Worm (Caenorhabditis elegans) whole organism, L2 larva: ENCODE results near the gene acdh-13.

Source experiments
- C34F6.9 ChIP-seq: fragments of 150-350 bp; optimal IDR thresholded peaks from 2 replicates; lab custom pipeline; 2014; ENCODE audit warnings: missing biosample characterization, missing genetic modification characterization
- F13H6.1 ChIP-seq: sonication (generic microtip); optimal IDR thresholded peaks from 2 replicates; lab custom pipeline; 2016; ENCODE audit warnings: missing genetic modification characterization, missing compliant biosample characterization
- R02D3.7 ChIP-seq: fragments of 150-350 bp; optimal IDR thresholded peaks from 2 replicates; lab custom pipeline; 2014; ENCODE audit warnings: missing biosample characterization, missing genetic modification characterization
- Y55F3AM.14 ChIP-seq: fragments of 200-800 bp; sonication (Bioruptor generic); optimal IDR thresholded peaks from 2 replicates; lab custom pipeline; 2018; ENCODE audit warnings: mild to moderate bottlenecking, missing genetic modification characterization, missing compliant biosample characterization
- aly-2 ChIP-seq: fragments of 150-350 bp; optimal IDR thresholded peaks from 2 replicates; lab custom pipeline; 2014; ENCODE audit warnings: missing biosample characterization, missing genetic modification characterization
- ama-1 ChIP-seq: fragments of 150-350 bp; optimal IDR thresholded peaks from 2 replicates; lab custom pipeline; 2018; ENCODE audit warnings: inconsistent platforms
- ceh-16 ChIP-seq: fragments of 150-350 bp; optimal IDR thresholded peaks from 2 replicates; lab custom pipeline; 2014; ENCODE audit warnings: missing biosample characterization, missing genetic modification characterization
- ceh-82 ChIP-seq: fragments of 150-350 bp; optimal IDR thresholded peaks from 2 replicates; lab custom pipeline; 2014; ENCODE audit warnings: missing biosample characterization, missing genetic modification characterization
- crh-2 ChIP-seq: sonication (generic microtip); optimal IDR thresholded peaks from 2 replicates; lab custom pipeline; 2017; ENCODE audit warnings: missing biosample characterization, missing genetic modification characterization
- dmd-4 ChIP-seq: sonication (generic microtip); optimal IDR thresholded peaks from 2 replicates; lab custom pipeline; 2017; ENCODE audit warnings: missing biosample characterization, missing genetic modification characterization
- egl-27 ChIP-seq: sonication (generic microtip); optimal IDR thresholded peaks from 3 replicates; lab custom pipeline; 2017; ENCODE audit warnings: missing biosample characterization, missing genetic modification reagents, missing genetic modification characterization
- elt-1 ChIP-seq: fragments of 150-350 bp; optimal IDR thresholded peaks from 2 replicates; lab custom pipeline; 2014; ENCODE audit warnings: missing biosample characterization, missing genetic modification characterization
- fos-1 ChIP-seq: fragments of 150-350 bp; optimal IDR thresholded peaks from 2 replicates; lab custom pipeline; 2014; ENCODE audit warnings: missing biosample characterization, missing genetic modification characterization
- gmeb-1 ChIP-seq: fragments of 150-350 bp; optimal IDR thresholded peaks from 2 replicates; lab custom pipeline; 2014; ENCODE audit warnings: missing biosample characterization, missing genetic modification characterization
- lin-13 ChIP-seq: fragments of 150-350 bp; optimal IDR thresholded peaks from 2 replicates; lab custom pipeline; 2014; ENCODE audit warnings: missing biosample characterization, missing genetic modification reagents, missing genetic modification characterization
- lin-39 ChIP-seq: fragments of 150-350 bp; optimal IDR thresholded peaks from 2 replicates; lab custom pipeline; 2014; ENCODE audit warnings: missing biosample characterization, missing genetic modification reagents, missing genetic modification characterization
- lsy-2 ChIP-seq, 2 experiments: fragments of 150-350 bp in 1 of 2; sonication (generic microtip) in 1 of 2; optimal IDR thresholded peaks; 2 replicates each; lab custom pipeline; 2014 to 2017; ENCODE audit warnings: missing biosample characterization in 2 of 2, missing genetic modification characterization in 2 of 2
- mbf-1 ChIP-seq: sonication (generic microtip); optimal IDR thresholded peaks from 2 replicates; lab custom pipeline; 2017; ENCODE audit warnings: missing biosample characterization, missing genetic modification characterization
- mdl-1 ChIP-seq, 2 experiments: fragments of 150-350 bp in 1 of 2; sonication (generic microtip) in 1 of 2; optimal IDR thresholded peaks; 2 replicates each; lab custom pipeline; 2017; ENCODE audit warnings: missing biosample characterization in 2 of 2, missing genetic modification characterization in 2 of 2
- nhr-10 ChIP-seq: sonication (generic microtip); optimal IDR thresholded peaks from 2 replicates; lab custom pipeline; 2017; ENCODE audit warnings: missing biosample characterization, missing genetic modification characterization
- nhr-12 ChIP-seq: fragments of 150-350 bp; optimal IDR thresholded peaks from 2 replicates; lab custom pipeline; 2014; ENCODE audit warnings: missing biosample characterization, missing genetic modification characterization
- nhr-129 ChIP-seq: fragments of 150-350 bp; optimal IDR thresholded peaks from 2 replicates; lab custom pipeline; 2014; ENCODE audit warnings: missing biosample characterization, missing genetic modification characterization
- nhr-23 ChIP-seq: fragments of 150-350 bp; optimal IDR thresholded peaks from 2 replicates; lab custom pipeline; 2014; ENCODE audit warnings: missing biosample characterization, missing genetic modification reagents, missing genetic modification characterization
- nhr-237 ChIP-seq: fragments of 150-350 bp; optimal IDR thresholded peaks from 2 replicates; lab custom pipeline; 2014; ENCODE audit warnings: missing biosample characterization, missing genetic modification characterization
- nhr-6 ChIP-seq: fragments of 150-350 bp; optimal IDR thresholded peaks from 2 replicates; lab custom pipeline; 2014; ENCODE audit warnings: missing biosample characterization, missing genetic modification characterization
- nhr-77 ChIP-seq: fragments of 150-350 bp; optimal IDR thresholded peaks from 2 replicates; lab custom pipeline; 2014; ENCODE audit warnings: missing biosample characterization, missing genetic modification characterization
- peb-1 ChIP-seq: fragments of 150-350 bp; optimal IDR thresholded peaks from 2 replicates; lab custom pipeline; 2014; ENCODE audit warnings: missing biosample characterization, missing genetic modification characterization
- sem-4 ChIP-seq: fragments of 150-350 bp; optimal IDR thresholded peaks from 2 replicates; lab custom pipeline; 2014; ENCODE audit warnings: missing biosample characterization, missing genetic modification reagents, missing genetic modification characterization
- skn-1 ChIP-seq: sonication (generic microtip); optimal IDR thresholded peaks from 2 replicates; lab custom pipeline; 2017; ENCODE audit warnings: missing biosample characterization, missing genetic modification characterization
- sma-3 ChIP-seq: sonication (generic microtip); optimal IDR thresholded peaks from 2 replicates; lab custom pipeline; 2016; ENCODE audit warnings: missing genetic modification reagents, missing genetic modification characterization, missing compliant biosample characterization
- sma-9 ChIP-seq, 2 experiments: fragments of 150-350 bp in 1 of 2; sonication (generic microtip) in 1 of 2; optimal IDR thresholded peaks; 2 replicates each; lab custom pipeline; 2014 to 2016; ENCODE audit warnings: missing genetic modification characterization in 2 of 2, mild to moderate bottlenecking in 1 of 2, missing biosample characterization in 1 of 2, missing compliant biosample characterization in 1 of 2, missing genetic modification reagents in 1 of 2, moderate library complexity in 1 of 2
- snpc-4 ChIP-seq: fragments of 150-350 bp; optimal IDR thresholded peaks from 2 replicates; lab custom pipeline; 2014; ENCODE audit warnings: missing biosample characterization, missing genetic modification characterization
- unc-55 ChIP-seq: fragments of 150-350 bp; sonication (generic microtip); optimal IDR thresholded peaks from 3 replicates; lab custom pipeline; 2014; ENCODE audit warnings: missing biosample characterization, missing genetic modification reagents, missing genetic modification characterization
- ztf-1 ChIP-seq: fragments of 200-800 bp; sonication (Bioruptor generic); conservative IDR thresholded peaks from 2 replicates; pipeline ENCODE4 v1.3.6; 2022; ENCODE audit warnings: missing genetic modification characterization, missing compliant biosample characterization
- ztf-11 ChIP-seq: sonication (generic microtip); optimal IDR thresholded peaks from 2 replicates; lab custom pipeline; 2017; ENCODE audit warnings: missing biosample characterization, missing genetic modification characterization
- ztf-4 ChIP-seq: fragments of 150-350 bp; optimal IDR thresholded peaks from 2 replicates; lab custom pipeline; 2014; ENCODE audit warnings: missing biosample characterization, missing genetic modification characterization

The acdh-13 gene

DNA sequence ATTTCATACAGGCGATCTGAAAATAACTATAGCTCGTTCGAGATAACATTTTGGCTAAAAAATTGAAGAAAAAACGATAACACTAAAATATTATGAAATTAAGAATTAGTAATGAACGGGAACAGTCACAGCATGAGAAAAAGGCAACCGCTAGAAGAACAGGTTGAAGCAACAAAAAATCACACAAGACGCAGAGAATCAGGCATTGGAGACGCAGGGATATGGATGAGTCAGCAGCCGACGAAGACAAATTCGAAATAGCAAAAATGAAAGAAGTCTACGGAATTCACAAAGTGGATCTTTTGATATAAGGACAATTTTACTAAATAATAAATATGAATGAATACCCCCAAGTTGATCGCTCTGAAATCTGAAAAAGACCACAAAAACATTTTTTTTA is 11.9 kb upstream of the acdh-13 start, which contains the start of gene tag-77:
Gene tag-77, minus strand, starts transcription at position 15 of the 400 bp plus-strand sequence.
- no peak for TF ChIP-seq lsy-2 (tag; optimal IDR thresholded peaks at IDR 0.05; lab: Kevin White, UChicago)
- peak; percentile 26 for TF ChIP-seq snpc-4 (tag; lab: Kevin White, UChicago)
- TF ChIP-seq lin-13 (GFP tag; lab: Kevin White, UChicago): no peak
- peak; percentile 92 for TF ChIP-seq fos-1 (tag; lab: Kevin White, UChicago)
- TF ChIP-seq ztf-1 (GFP tag; lab: Robert Waterston, UW): no peak
- no peak for TF ChIP-seq mbf-1
- peak; percentile 20 for TF ChIP-seq nhr-129
- TF ChIP-seq nhr-23 (tag; lab: Kevin White, UChicago): no peak
- TF ChIP-seq ceh-82: no peak
- no peak for TF ChIP-seq nhr-237 (tag; lab: Kevin White, UChicago)

DNA sequence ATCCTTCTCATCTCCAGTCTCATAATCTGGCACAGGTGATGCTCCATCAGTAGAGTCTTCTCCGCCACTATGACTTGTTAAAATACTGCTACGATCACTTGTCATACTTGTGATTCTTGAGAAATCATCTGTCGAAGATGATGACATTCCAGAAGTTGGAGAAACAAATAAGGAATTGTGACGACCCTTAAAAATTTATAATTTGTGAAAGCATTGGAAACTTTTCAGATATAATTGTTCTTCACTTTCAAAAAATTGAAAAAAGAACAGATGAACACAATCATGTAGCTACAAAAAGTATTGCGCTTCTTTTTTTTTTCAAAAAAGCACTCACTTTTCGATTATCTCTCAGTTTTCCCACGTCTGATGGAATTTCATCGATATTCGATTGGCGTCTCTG is 7.4 kb upstream of the acdh-13 start:
- TF ChIP-seq ztf-4 (tag; lab: Kevin White, UChicago) (no peak), elt-1 (tag; lab: Kevin White, UChicago) (no peak), nhr-129 (no peak), sma-9 (GFP tag; optimal IDR thresholded peaks at IDR 0.05; lab: Kevin White, UChicago) (no peak), sma-9 (tag; optimal IDR thresholded peaks at IDR 0.05; lab: Kevin White, UChicago) (no peak), egl-27 (no peak)

DNA sequence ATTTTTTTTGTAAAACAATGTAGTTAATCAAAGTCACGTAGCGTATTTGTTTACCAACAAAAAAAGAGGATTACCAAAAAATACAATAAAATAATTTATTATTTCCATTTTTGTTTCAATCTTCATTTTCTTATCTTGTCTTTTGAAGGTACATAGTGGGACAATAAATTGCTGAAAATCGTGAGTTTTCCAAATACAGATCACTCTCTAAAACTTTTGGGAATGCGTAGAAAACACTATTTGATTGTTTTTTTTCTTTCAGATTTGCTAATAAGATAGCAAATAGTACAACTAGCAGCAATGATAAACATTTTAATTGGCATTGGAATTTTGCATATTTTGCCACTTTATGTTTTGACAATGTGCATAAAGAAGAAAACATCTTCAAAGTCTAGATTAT is 2.8 kb upstream of the acdh-13 start, which contains the start of gene C28C12.1:
Gene C28C12.1, plus strand, starts transcription at position 301 of the 400 bp plus-strand sequence.
- TF ChIP-seq fos-1 (tag; lab: Kevin White, UChicago): no peak
- no peak for TF ChIP-seq egl-27
- no peak for TF ChIP-seq nhr-23 (tag; lab: Kevin White, UChicago)
- TF ChIP-seq nhr-77 (tag; lab: Kevin White, UChicago): no peak
- no peak for TF ChIP-seq nhr-12 (tag; lab: Kevin White, UChicago)
- no peak for TF ChIP-seq sma-9 (GFP tag; optimal IDR thresholded peaks at IDR 0.05; lab: Kevin White, UChicago)
- no peak for TF ChIP-seq sma-9 (tag; optimal IDR thresholded peaks at IDR 0.05; lab: Kevin White, UChicago)
- TF ChIP-seq unc-55: no peak
- TF ChIP-seq gmeb-1 (tag; lab: Kevin White, UChicago): no peak
- TF ChIP-seq mbf-1: no peak
- no peak for TF ChIP-seq sem-4 (tag; lab: Kevin White, UChicago)
- no peak for TF ChIP-seq lin-13 (GFP tag; lab: Kevin White, UChicago)
- TF ChIP-seq F13H6.1 (tag; lab: Kevin White, UChicago): no peak
- no peak for TF ChIP-seq nhr-10 (tag; lab: Kevin White, UChicago)

DNA sequence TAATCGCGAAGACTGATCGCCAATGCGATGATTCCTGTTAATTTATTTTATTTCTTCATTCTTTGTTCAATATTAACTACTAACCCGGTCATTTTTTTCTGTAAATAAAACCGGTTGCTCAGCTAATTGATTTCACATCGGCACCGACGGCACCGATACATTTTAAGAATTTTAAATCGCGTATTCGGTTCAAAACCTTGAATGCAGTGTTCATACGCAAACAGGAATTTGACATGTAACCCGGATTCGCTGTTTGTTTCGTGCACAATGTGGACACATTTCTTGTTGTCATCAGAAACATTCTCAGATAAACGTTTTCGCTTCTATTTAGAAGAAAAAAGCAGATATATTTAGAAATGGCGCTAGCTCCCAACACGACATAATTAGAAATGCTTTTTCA is 1.3 kb upstream of the acdh-13 start:
- TF ChIP-seq C34F6.9 (tag; lab: Kevin White, UChicago) (no peak), lin-13 (GFP tag; lab: Kevin White, UChicago) (no peak), lin-39 (tag; lab: Kevin White, UChicago) (no peak), sem-4 (tag; lab: Kevin White, UChicago) (no peak), ama-1 (no peak), dmd-4 (no peak), elt-1 (tag; lab: Kevin White, UChicago) (no peak), gmeb-1 (tag; lab: Kevin White, UChicago) (no peak), ceh-16 (tag; lab: Kevin White, UChicago) (no peak), ceh-82 (no peak), peb-1 (tag; lab: Kevin White, UChicago) (no peak), skn-1 (no peak)
- TF ChIP-seq, all 48 proteins: peak for 0

DNA sequence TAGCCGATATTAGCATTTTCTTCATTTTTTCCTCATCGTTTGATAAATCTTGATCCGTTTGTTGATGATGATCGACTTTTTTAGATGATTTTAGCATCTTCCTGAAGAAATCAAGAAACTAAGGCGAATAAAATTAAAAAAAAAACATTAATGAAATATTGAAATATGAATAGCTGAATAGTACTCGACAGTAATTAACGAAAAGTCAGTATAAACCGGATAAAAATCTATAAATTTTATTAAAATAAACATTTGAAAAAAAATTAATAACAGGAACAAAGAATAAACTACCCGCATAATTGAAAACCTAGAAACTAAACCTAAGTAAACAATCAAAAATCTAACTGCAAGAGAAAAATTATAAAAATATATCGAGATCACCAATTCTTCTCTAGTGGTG is 2.4 kb downstream of the acdh-13 start, which contains the start of gene C28C12.12:
Gene C28C12.12, minus strand, starts transcription at position 101 of the 400 bp plus-strand sequence.
- TF ChIP-seq nhr-23 (tag; lab: Kevin White, UChicago): no peak
- TF ChIP-seq ztf-11 (tag; lab: Kevin White, UChicago): no peak
- no peak for TF ChIP-seq crh-2 (tag; lab: Kevin White, UChicago)
- no peak for TF ChIP-seq Y55F3AM.14 (GFP tag; lab: Kevin White, UChicago)
- no peak for TF ChIP-seq elt-1 (tag; lab: Kevin White, UChicago)
- TF ChIP-seq nhr-237 (tag; lab: Kevin White, UChicago): no peak
- no peak for TF ChIP-seq gmeb-1 (tag; lab: Kevin White, UChicago)
- no peak for TF ChIP-seq sma-3 (GFP tag; lab: Kevin White, UChicago)
- no peak for TF ChIP-seq R02D3.7
- no peak for TF ChIP-seq egl-27
- TF ChIP-seq nhr-6 (tag; lab: Kevin White, UChicago): no peak
- TF ChIP-seq aly-2: no peak
- TF ChIP-seq mdl-1 (tag; optimal IDR thresholded peaks at IDR 0.05; lab: Kevin White, UChicago): no peak
